4 fruit fly cellular contexts compared by ENCODE assay signal in the genomic region with DNA sequence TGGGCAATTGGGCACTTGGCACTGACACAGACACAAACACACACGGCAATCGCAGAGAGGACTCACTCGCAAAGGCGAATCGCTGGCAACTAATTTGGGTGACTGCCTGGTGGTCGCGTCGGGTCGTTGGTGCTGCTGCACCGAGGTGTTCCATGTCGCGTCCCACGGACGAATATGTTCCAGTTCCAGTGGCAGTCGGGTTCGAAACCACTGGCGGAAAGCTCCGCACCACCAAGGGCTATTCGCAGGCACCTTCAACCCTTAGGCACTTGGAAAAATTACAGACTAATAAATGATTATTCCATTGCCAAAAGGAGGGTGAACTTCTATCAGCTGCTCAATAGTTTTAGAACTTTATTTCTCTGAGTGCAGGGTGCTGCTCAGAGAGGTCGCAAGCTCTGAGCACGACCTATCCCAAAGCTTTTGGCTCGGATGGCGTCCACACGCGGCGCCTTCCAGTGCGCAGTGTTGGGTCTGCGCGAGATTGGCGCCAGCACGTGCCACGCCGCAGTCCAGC.
TF ChIP-seq lines count a peak whose summit lies in the region.

A gene (minus strand): TSS at position 51 of the 517 bp plus-strand sequence.

TF ChIP-seq in whole organism, embryonic, 481 proteins besides CTCF, POLR2A, EP300 and RAD21 (continued from another document and continues in another):
- TF ChIP-seq Eip74EF (GFP tag; optimal IDR thresholded peaks at IDR 0.05; lab: Kevin White, UChicago) (no peak), hb (GFP tag; IDR thresholded peaks at IDR 0.05; lab: Robert Waterston, UW; ENCODE audit: partially characterized antibody) (0 out of 3 replicates have a peak, but pooled peaks have one; percentile 48), HLHmδ (GFP tag; optimal IDR thresholded peaks at IDR 0.05; lab: Kevin White, UChicago) (no peak), repo (GFP tag; optimal IDR thresholded peaks at IDR 0.05; lab: Kevin White, UChicago) (no peak), ttk (GFP tag; IDR thresholded peaks at IDR 0.05; lab: Robert Waterston, UW) (peak; percentile 44), CG15011 (GFP tag; optimal IDR thresholded peaks at IDR 0.05; lab: Kevin White, UChicago) (peak; percentile 15), CG32767 (GFP tag; IDR thresholded peaks at IDR 0.05; lab: Robert Waterston, UW) (no peak), CG33557 (GFP tag; optimal IDR thresholded peaks at IDR 0.05; lab: Kevin White, UChicago) (no peak), nmo (GFP tag; optimal IDR thresholded peaks at IDR 0.05; lab: Kevin White, UChicago) (no peak), cwo (GFP tag; optimal IDR thresholded peaks at IDR 0.05; lab: Kevin White, UChicago) (peak; percentile 80), dm (GFP tag; optimal IDR thresholded peaks at IDR 0.05; lab: Kevin White, UChicago) (no peak), CG5953 (GFP tag; IDR thresholded peaks at IDR 0.05; lab: Robert Waterston, UW) (no peak), CG7987 (GFP tag; optimal IDR thresholded peaks at IDR 0.05; lab: Kevin White, UChicago) (no peak), CG1832 (GFP tag; optimal IDR thresholded peaks at IDR 0.05; lab: Kevin White, UChicago) (no peak), Atf-2 (GFP tag; optimal IDR thresholded peaks at IDR 0.05; lab: Kevin White, UChicago) (no peak), Fer2 (tag; optimal IDR thresholded peaks at IDR 0.05; lab: Kevin White, UChicago) (no peak), caup (GFP tag; optimal IDR thresholded peaks at IDR 0.05; lab: Kevin White, UChicago; ENCODE audit: severe bottlenecking) (peak; percentile 54), Ravus (GFP tag; IDR thresholded peaks at IDR 0.05; lab: Robert Waterston, UW) (no peak), schlank (tag; optimal IDR thresholded peaks at IDR 0.05; lab: Kevin White, UChicago) (peak; percentile 30), slbo (GFP tag; IDR thresholded peaks at IDR 0.05; lab: Robert Waterston, UW) (peak; percentile 78), CG34376 (GFP tag; optimal IDR thresholded peaks at IDR 0.05; lab: Kevin White, UChicago) (peak; percentile 31), Chrac-16 (GFP tag; optimal IDR thresholded peaks at IDR 0.05; lab: Kevin White, UChicago) (no peak), z (GFP tag; IDR thresholded peaks at IDR 0.05; lab: Robert Waterston, UW) (no peak), CG6854 (GFP tag; optimal IDR thresholded peaks at IDR 0.05; lab: Kevin White, UChicago) (no peak), CoRest (tag; optimal IDR thresholded peaks at IDR 0.05; lab: Kevin White, UChicago) (no peak), CG11723 (GFP tag; optimal IDR thresholded peaks at IDR 0.05; lab: Kevin White, UChicago) (no peak), corto (GFP tag; optimal IDR thresholded peaks at IDR 0.05; lab: Kevin White, UChicago) (no peak), sob (GFP tag; IDR thresholded peaks at IDR 0.05; lab: Robert Waterston, UW) (peak; percentile 73), Hand (GFP tag; optimal IDR thresholded peaks at IDR 0.05; lab: Kevin White, UChicago) (peak; percentile 71), Xrp1 (GFP tag; IDR thresholded peaks at IDR 0.05; lab: Robert Waterston, UW) (peak; percentile 33; the same call in 1 of the 2 replicates), amos (GFP tag; IDR thresholded peaks at IDR 0.05; lab: Robert Waterston, UW; ENCODE audit: partially characterized antibody) (no peak)

TF ChIP-seq in whole organism, prepupa, 60 proteins besides CTCF, POLR2A, EP300 and RAD21 (continued from another document):
- TF ChIP-seq Met (GFP tag; optimal IDR thresholded peaks at IDR 0.05; lab: Kevin White, UChicago), result peak; percentile 22
- peak; percentile 2 for TF ChIP-seq topi (GFP tag; optimal IDR thresholded peaks at IDR 0.05; lab: Kevin White, UChicago)
- peak; percentile 23 for TF ChIP-seq pdm3 (GFP tag; optimal IDR thresholded peaks at IDR 0.05; lab: Kevin White, UChicago)
- no peak for TF ChIP-seq CG7368 (GFP tag; optimal IDR thresholded peaks at IDR 0.05; lab: Kevin White, UChicago)
- TF ChIP-seq Sox15 (GFP tag; optimal IDR thresholded peaks at IDR 0.05; lab: Kevin White, UChicago), result no peak
- TF ChIP-seq CG8119 (GFP tag; IDR thresholded peaks at IDR 0.05; lab: Robert Waterston, UW), result no peak
- no peak for TF ChIP-seq CG8632 (GFP tag; optimal IDR thresholded peaks at IDR 0.05; lab: Kevin White, UChicago)
- TF ChIP-seq salr (GFP tag; optimal IDR thresholded peaks at IDR 0.05; lab: Kevin White, UChicago), result no peak
- no peak for TF ChIP-seq CG6808 (GFP tag; optimal IDR thresholded peaks at IDR 0.05; lab: Kevin White, UChicago)
- TF ChIP-seq CG31627 (GFP tag; optimal IDR thresholded peaks at IDR 0.05; lab: Kevin White, UChicago), result peak; percentile 0
- TF ChIP-seq Eip75B (GFP tag; optimal IDR thresholded peaks at IDR 0.05; lab: Kevin White, UChicago), result peak; percentile 27
- TF ChIP-seq vri (GFP tag; optimal IDR thresholded peaks at IDR 0.05; lab: Kevin White, UChicago), result no peak
- TF ChIP-seq Hr4 (GFP tag; optimal IDR thresholded peaks at IDR 0.05; lab: Kevin White, UChicago), result peak; percentile 33
- no peak for TF ChIP-seq CG6854 (GFP tag; optimal IDR thresholded peaks at IDR 0.05; lab: Kevin White, UChicago)
- TF ChIP-seq lz (GFP tag; optimal IDR thresholded peaks at IDR 0.05; lab: Kevin White, UChicago), result peak; percentile 1
- TF ChIP-seq CG34406 (GFP tag; optimal IDR thresholded peaks at IDR 0.05; lab: Kevin White, UChicago), result peak; percentile 6
- TF ChIP-seq dac (GFP tag; optimal IDR thresholded peaks at IDR 0.05; lab: Kevin White, UChicago), result no peak
- peak; percentile 15 for TF ChIP-seq CG3032 (tag; optimal IDR thresholded peaks at IDR 0.05; lab: Kevin White, UChicago)
- TF ChIP-seq Ets96B (tag; optimal IDR thresholded peaks at IDR 0.05; lab: Kevin White, UChicago), result peak; percentile 29
- no peak for TF ChIP-seq CG9139 (GFP tag; optimal IDR thresholded peaks at IDR 0.05; lab: Kevin White, UChicago)

TF ChIP-seq in whole organism, pupa, 21 proteins besides CTCF, POLR2A, EP300 and RAD21 (continued from another document):
- TF ChIP-seq CG32121 (GFP tag; IDR thresholded peaks at IDR 0.05; lab: Robert Waterston, UW), result 0 out of 2 replicates have a peak, but pooled peaks have one; percentile 27
TF ChIP-seq in whole organism, pupa: peak in this region for 6.

TF ChIP-seq in whole organism, wandering third instar larva, 38 proteins besides CTCF, POLR2A, EP300 and RAD21 (continued from another document):
- TF ChIP-seq brk (GFP tag; optimal IDR thresholded peaks at IDR 0.05; lab: Kevin White, UChicago) (no peak), dmrt93B (GFP tag; optimal IDR thresholded peaks at IDR 0.05; lab: Kevin White, UChicago) (no peak), dsf (GFP tag; optimal IDR thresholded peaks at IDR 0.05; lab: Kevin White, UChicago; ENCODE audit: borderline replicate concordance) (no peak), br (GFP tag; optimal IDR thresholded peaks at IDR 0.05; lab: Kevin White, UChicago) (peak; percentile 1), HLH106 (tag; optimal IDR thresholded peaks at IDR 0.05; lab: Kevin White, UChicago) (no peak), psq (GFP tag; optimal IDR thresholded peaks at IDR 0.05; lab: Kevin White, UChicago) (no peak), OdsH (GFP tag; optimal IDR thresholded peaks at IDR 0.05; lab: Kevin White, UChicago) (no peak), Dif (GFP tag; optimal IDR thresholded peaks at IDR 0.05; lab: Kevin White, UChicago; ENCODE audit: partially characterized antibody) (no peak), Myc (optimal IDR thresholded peaks at IDR 0.05; lab: Kevin White, UChicago) (no peak), GATAd (GFP tag; optimal IDR thresholded peaks at IDR 0.05; lab: Kevin White, UChicago) (no peak), N (GFP tag; optimal IDR thresholded peaks at IDR 0.05; lab: Kevin White, UChicago) (no peak), rgr (GFP tag; optimal IDR thresholded peaks at IDR 0.05; lab: Kevin White, UChicago) (no peak), Jra (GFP tag; optimal IDR thresholded peaks at IDR 0.05; lab: Kevin White, UChicago) (no peak), sv (GFP tag; optimal IDR thresholded peaks at IDR 0.05; lab: Kevin White, UChicago) (no peak), lola (GFP tag; optimal IDR thresholded peaks at IDR 0.05; lab: Kevin White, UChicago) (no peak), Mio (GFP tag; optimal IDR thresholded peaks at IDR 0.05; lab: Kevin White, UChicago) (no peak)
TF ChIP-seq in whole organism, wandering third instar larva: peak in this region for 5.
